Worm (Caenorhabditis elegans) whole organism, young adult: ENCODE measurements around the gene ZK632.11.
A peak's percentile ranks its signal among the peaks of the same experiment; 100 is the strongest.

Experiments
- B0035.1 ChIP-seq: sonication (generic microtip); optimal IDR thresholded peaks from 2 replicates; lab custom pipeline; 2016; ENCODE audit warnings: missing genetic modification characterization, mild to moderate bottlenecking, missing compliant biosample characterization, missing genotype, missing genetic modification reagents
- F10E7.11 ChIP-seq: sonication (generic microtip); optimal IDR thresholded peaks from 2 replicates; lab custom pipeline; 2017; ENCODE audit warnings: mild to moderate bottlenecking, missing genetic modification characterization, moderate library complexity, missing compliant biosample characterization
- F57A8.1 ChIP-seq: fragments of 200-800 bp; sonication (Bioruptor generic); optimal IDR thresholded peaks from 2 replicates; lab custom pipeline; 2018; ENCODE audit warnings: mild to moderate bottlenecking, missing genetic modification characterization, moderate library complexity, missing compliant biosample characterization
- F57C9.4 ChIP-seq: sonication (generic microtip); optimal IDR thresholded peaks from 2 replicates; lab custom pipeline; 2017; ENCODE audit warnings: mild to moderate bottlenecking, missing genetic modification characterization, missing compliant biosample characterization
- T07F8.4 ChIP-seq: sonication (generic microtip); optimal IDR thresholded peaks from 2 replicates; lab custom pipeline; 2016; ENCODE audit warnings: mild to moderate bottlenecking, missing genetic modification characterization, moderate library complexity, missing compliant biosample characterization
- Y53G8AR.9 ChIP-seq: fragments of 200-800 bp; sonication (Bioruptor generic); conservative IDR thresholded peaks from 2 replicates; pipeline ENCODE4 v1.3.6; 2022; ENCODE audit warnings: missing genetic modification reagents, missing genetic modification characterization, missing compliant biosample characterization
- Y56A3A.18 ChIP-seq: fragments of 200-800 bp; sonication (Bioruptor generic); IDR thresholded peaks from 2 replicates; pipeline ENCODE4 v1.3.6; 2022; ENCODE audit warnings: missing genetic modification reagents, missing genetic modification characterization, missing compliant biosample characterization
- Y67H2A.10 ChIP-seq: fragments of 200-800 bp; sonication (Bioruptor generic); conservative IDR thresholded peaks from 2 replicates; pipeline ENCODE4 v1.3.6; 2022; ENCODE audit warnings: missing genetic modification reagents, missing genetic modification characterization, missing compliant biosample characterization
- Y79H2A.3 ChIP-seq: fragments of 200-800 bp; sonication (Bioruptor generic); conservative IDR thresholded peaks from 2 replicates; pipeline ENCODE4 v1.3.6; 2022; ENCODE audit warnings: missing genetic modification reagents, missing genetic modification characterization, missing compliant biosample characterization
- Y95B8A.8 ChIP-seq: fragments of 200-800 bp; sonication (Bioruptor generic); IDR thresholded peaks from 2 replicates; pipeline ENCODE4 v1.3.6; 2022; ENCODE audit warnings: missing genetic modification reagents, missing genetic modification characterization, missing compliant biosample characterization
- ZK185.1 ChIP-seq: sonication (generic microtip); optimal IDR thresholded peaks from 2 replicates; lab custom pipeline; 2016; ENCODE audit warnings: mild to moderate bottlenecking, missing genetic modification characterization, missing compliant biosample characterization; ENCODE audit not compliant: poor library complexity, severe bottlenecking
- akir-1 ChIP-seq: fragments of 200-800 bp; sonication (Bioruptor generic); optimal IDR thresholded peaks from 2 replicates; lab custom pipeline; 2018; ENCODE audit warnings: mild to moderate bottlenecking, missing genetic modification characterization, moderate library complexity, missing compliant biosample characterization
- ama-1 ChIP-seq, 3 experiments: fragments of 150-350 bp in 1 of 3; sonication (generic microtip) in 2 of 3; optimal IDR thresholded peaks; 2 replicates each; lab custom pipeline; 2014 to 2018; ENCODE audit warnings: missing biosample characterization in 2 of 3, missing genetic modification characterization in 2 of 3, missing genetic modification reagents in 2 of 3
- attf-5 ChIP-seq: fragments of 200-800 bp; sonication (Bioruptor generic); optimal IDR thresholded peaks from 2 replicates; lab custom pipeline; 2018; ENCODE audit warnings: mild to moderate bottlenecking, missing genetic modification characterization, missing compliant biosample characterization
- attf-6 ChIP-seq: fragments of 200-800 bp; sonication (Bioruptor generic); IDR thresholded peaks from 2 replicates; pipeline ENCODE4 v1.3.6; 2022; ENCODE audit warnings: missing genetic modification reagents, missing genetic modification characterization, missing compliant biosample characterization
- cebp-1 ChIP-seq, 2 experiments: fragments of 200-800 bp in 1 of 2; sonication (Bioruptor generic) in 1 of 2; sonication (generic microtip) in 1 of 2; IDR thresholded peaks in 1 of 2; optimal IDR thresholded peaks in 1 of 2; 2 replicates each; pipeline versions ENCODE4 v1.3.6 to Lab custom; 2017 to 2022; ENCODE audit warnings: missing compliant biosample characterization in 2 of 2, missing genetic modification characterization in 2 of 2, mild to moderate bottlenecking in 1 of 2, missing genetic modification reagents in 1 of 2, moderate library complexity in 1 of 2
- ceh-100 ChIP-seq: fragments of 200-800 bp; sonication (Bioruptor generic); IDR thresholded peaks from 2 replicates; pipeline ENCODE4 v1.3.6; 2022; ENCODE audit warnings: missing genetic modification reagents, missing genetic modification characterization, missing compliant biosample characterization
- ceh-58 ChIP-seq: fragments of 200-800 bp; sonication (Bioruptor generic); IDR thresholded peaks from 2 replicates; pipeline ENCODE4 v1.3.6; 2022; ENCODE audit warnings: missing genetic modification characterization, missing compliant biosample characterization
- ceh-79 ChIP-seq: sonication (generic microtip); optimal IDR thresholded peaks from 2 replicates; lab custom pipeline; 2017; ENCODE audit warnings: mild to moderate bottlenecking, missing genetic modification characterization, missing compliant biosample characterization
- chd-7 ChIP-seq: sonication (generic microtip); optimal IDR thresholded peaks from 2 replicates; lab custom pipeline; 2016; ENCODE audit warnings: mild to moderate bottlenecking, missing genetic modification characterization, moderate library complexity, missing compliant biosample characterization
- dox-1 ChIP-seq: fragments of 200-800 bp; sonication (Bioruptor generic); IDR thresholded peaks from 2 replicates; pipeline ENCODE4 v1.3.6; 2022; ENCODE audit warnings: missing genetic modification reagents, missing genetic modification characterization, missing compliant biosample characterization
- egl-44 ChIP-seq: fragments of 200-800 bp; sonication (Bioruptor generic); IDR thresholded peaks from 2 replicates; pipeline ENCODE4 v1.3.6; 2022; ENCODE audit warnings: missing genetic modification reagents, missing genetic modification characterization, missing compliant biosample characterization
- fkh-3 ChIP-seq: sonication (generic microtip); optimal IDR thresholded peaks from 2 replicates; lab custom pipeline; 2016; ENCODE audit warnings: mild to moderate bottlenecking, missing genetic modification characterization, missing compliant biosample characterization
- hmg-20 ChIP-seq: fragments of 200-800 bp; sonication (Bioruptor generic); IDR thresholded peaks from 2 replicates; pipeline ENCODE4 v1.3.6; 2022; ENCODE audit warnings: missing genetic modification reagents, missing genetic modification characterization, missing compliant biosample characterization
- let-526 ChIP-seq: fragments of 200-800 bp; sonication (Bioruptor generic); IDR thresholded peaks from 2 replicates; pipeline ENCODE4 v1.3.6; 2022; ENCODE audit warnings: missing genetic modification reagents, missing genetic modification characterization, missing compliant biosample characterization
- lin-26 ChIP-seq: fragments of 200-800 bp; sonication (Bioruptor generic); IDR thresholded peaks from 2 replicates; pipeline ENCODE4 v1.3.6; 2022; ENCODE audit warnings: missing genetic modification reagents, missing genetic modification characterization, missing compliant biosample characterization
- lin-40 ChIP-seq: sonication (generic microtip); optimal IDR thresholded peaks from 2 replicates; lab custom pipeline; 2016; ENCODE audit warnings: missing genetic modification characterization, mild to moderate bottlenecking, missing compliant biosample characterization, missing genotype, missing genetic modification reagents
- lir-1 ChIP-seq: fragments of 200-800 bp; sonication (Bioruptor generic); conservative IDR thresholded peaks from 2 replicates; pipeline ENCODE4 v1.3.6; 2022; ENCODE audit warnings: missing genetic modification reagents, missing genetic modification characterization, missing compliant biosample characterization
- madf-6 ChIP-seq: fragments of 200-800 bp; sonication (Bioruptor generic); IDR thresholded peaks from 2 replicates; pipeline ENCODE4 v1.3.6; 2022; ENCODE audit warnings: missing genetic modification reagents, missing genetic modification characterization, missing compliant biosample characterization
- mcd-1 ChIP-seq: fragments of 200-800 bp; sonication (Bioruptor generic); IDR thresholded peaks from 2 replicates; pipeline ENCODE4 v1.3.6; 2022; ENCODE audit warnings: missing genetic modification reagents, missing genetic modification characterization, missing compliant biosample characterization
- mel-28 ChIP-seq: sonication (generic microtip); optimal IDR thresholded peaks from 2 replicates; lab custom pipeline; 2016; ENCODE audit warnings: borderline replicate concordance, mild to moderate bottlenecking, missing genetic modification characterization, missing compliant biosample characterization
- mes-4 ChIP-seq: sonication (generic microtip); optimal IDR thresholded peaks from 2 replicates; lab custom pipeline; 2016; ENCODE audit warnings: missing genotype, missing genetic modification characterization, missing compliant biosample characterization
- nfya-1 ChIP-seq: sonication (generic microtip); optimal IDR thresholded peaks from 2 replicates; lab custom pipeline; 2017; ENCODE audit warnings: antibody characterized with exemption, missing compliant biosample characterization, missing genetic modification characterization, borderline replicate concordance; ENCODE audit not compliant: insufficient read depth
- nhr-179 ChIP-seq: sonication (generic microtip); optimal IDR thresholded peaks from 2 replicates; lab custom pipeline; 2016; ENCODE audit warnings: mild to moderate bottlenecking, missing genetic modification characterization, missing compliant biosample characterization
- nhr-80 ChIP-seq: sonication (generic microtip); optimal IDR thresholded peaks from 2 replicates; lab custom pipeline; 2016; ENCODE audit warnings: missing genetic modification characterization, missing compliant biosample characterization
- pbrm-1 ChIP-seq: fragments of 200-800 bp; sonication (Bioruptor generic); IDR thresholded peaks from 2 replicates; pipeline ENCODE4 v1.3.6; 2022; ENCODE audit warnings: missing genetic modification reagents, missing genetic modification characterization, missing compliant biosample characterization
- rcor-1 ChIP-seq: fragments of 200-800 bp; sonication (Bioruptor generic); IDR thresholded peaks from 2 replicates; pipeline ENCODE4 v1.3.6; 2022; ENCODE audit warnings: missing genetic modification reagents, missing genetic modification characterization, missing compliant biosample characterization
- rec-8 ChIP-seq, 2 experiments: sonication (generic microtip); optimal IDR thresholded peaks; 2 replicates each; lab custom pipeline; 2016; ENCODE audit warnings: mild to moderate bottlenecking in 2 of 2, missing genetic modification characterization in 2 of 2, missing genetic modification reagents in 2 of 2, missing genotype in 2 of 2, missing biosample characterization in 1 of 2, missing compliant biosample characterization in 1 of 2, moderate library complexity in 1 of 2
- sdz-38 ChIP-seq: sonication (generic microtip); optimal IDR thresholded peaks from 2 replicates; lab custom pipeline; 2016; ENCODE audit warnings: missing genotype, missing genetic modification characterization, missing compliant biosample characterization
- sea-2 ChIP-seq: fragments of 200-800 bp; sonication (Bioruptor generic); IDR thresholded peaks from 2 replicates; pipeline ENCODE4 v1.3.6; 2022; ENCODE audit warnings: missing genetic modification characterization, missing compliant biosample characterization
- unc-62 ChIP-seq: fragments of 150-350 bp; optimal IDR thresholded peaks from 2 replicates; lab custom pipeline; 2014; ENCODE audit warnings: missing biosample characterization, missing genetic modification reagents, missing genetic modification characterization
- zfh-2 ChIP-seq: fragments of 200-800 bp; sonication (Bioruptor generic); conservative IDR thresholded peaks from 2 replicates; pipeline ENCODE4 v1.3.6; 2022; ENCODE audit warnings: missing genetic modification reagents, missing genetic modification characterization, missing compliant biosample characterization
- zim-3 ChIP-seq: sonication (generic microtip); optimal IDR thresholded peaks from 2 replicates; lab custom pipeline; 2017; ENCODE audit warnings: mild to moderate bottlenecking, missing genetic modification characterization, moderate library complexity, missing compliant biosample characterization
- ztf-25 ChIP-seq: fragments of 200-800 bp; sonication (Bioruptor generic); IDR thresholded peaks from 2 replicates; pipeline ENCODE4 v1.3.6; 2022; ENCODE audit warnings: missing genetic modification reagents, missing genetic modification characterization, missing compliant biosample characterization
- ztf-6 ChIP-seq: fragments of 200-800 bp; sonication (Bioruptor generic); IDR thresholded peaks from 2 replicates; pipeline ENCODE4 v1.3.6; 2022; ENCODE audit warnings: missing genetic modification reagents, missing genetic modification characterization, missing compliant biosample characterization

Gene ZK632.11

DNA sequence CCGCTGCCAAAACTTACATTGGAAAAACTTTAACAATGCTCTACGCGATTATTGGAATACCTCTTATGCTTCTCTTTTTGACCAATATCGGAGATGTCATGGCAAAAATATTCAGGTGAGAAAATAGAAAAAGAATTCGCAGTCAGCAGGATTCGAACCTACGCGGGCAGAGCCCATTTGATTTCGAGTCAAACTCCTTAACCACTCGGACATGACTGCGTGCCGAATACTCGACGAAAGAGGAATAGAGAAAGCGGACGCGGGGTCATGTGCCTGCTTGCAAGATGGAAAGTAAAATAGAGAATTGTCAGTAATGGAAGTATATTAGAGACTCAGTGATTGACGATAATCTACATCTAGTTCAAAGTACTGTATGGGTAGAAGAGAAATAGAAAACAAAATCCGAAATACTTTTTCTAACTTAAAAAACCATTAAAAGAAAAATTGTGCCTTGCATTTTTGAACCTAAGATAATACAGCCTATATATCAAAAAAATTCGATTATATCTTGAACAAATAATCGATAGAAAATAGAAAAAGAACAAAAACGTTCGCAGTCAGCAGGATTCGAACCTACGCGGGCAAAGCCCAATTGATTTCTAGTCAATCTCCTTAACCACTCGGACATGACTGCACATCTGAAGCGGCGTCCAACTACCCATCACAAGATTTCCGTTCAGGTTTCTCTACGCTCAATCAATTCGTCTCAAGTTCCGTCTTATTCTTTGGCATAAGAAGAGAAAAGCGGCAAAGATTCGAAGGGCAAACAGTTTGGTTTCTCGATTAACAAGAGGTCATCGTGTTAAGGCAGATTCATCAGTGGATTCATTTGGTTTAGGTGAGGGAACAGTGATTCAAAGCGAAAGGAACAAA lies 34.0 kb downstream of the ZK632.11 start (continued):
- TF ChIP-seq akir-1 (no peak), ztf-25 (peak; percentile 85), F57C9.4 (tag; lab: Kevin White, UChicago) (no peak), Y53G8AR.9 (GFP tag; lab: Robert Waterston, UW) (peak; percentile 78), nfya-1 (tag; lab: Kevin White, UChicago) (no peak), ZK185.1 (tag; lab: Kevin White, UChicago) (peak; percentile 74), attf-6 (GFP tag; lab: Robert Waterston, UW) (no peak), let-526 (GFP tag; lab: Robert Waterston, UW) (peak; percentile 68; the same call in 1 of the 2 replicates), Y67H2A.10 (GFP tag; lab: Robert Waterston, UW) (peak; percentile 49; the same call in 1 of the 2 replicates), attf-5 (GFP tag; lab: Kevin White, UChicago) (peak; percentile 28), lir-1 (GFP tag; lab: Robert Waterston, UW) (no peak), Y56A3A.18 (peak; percentile 71; the same call in 1 of the 2 replicates), Y79H2A.3 (GFP tag; lab: Robert Waterston, UW) (no peak), ztf-6 (GFP tag; lab: Robert Waterston, UW) (no peak), ceh-58 (no peak), Y95B8A.8 (GFP tag; lab: Robert Waterston, UW) (peak; percentile 81; the same call in 1 of the 2 replicates), nhr-179 (tag; lab: Kevin White, UChicago) (no peak), F57A8.1 (GFP tag; lab: Kevin White, UChicago) (no peak), T07F8.4 (tag; lab: Kevin White, UChicago) (peak; percentile 3), fkh-3 (tag; lab: Kevin White, UChicago) (no peak), rec-8 (tag; optimal IDR thresholded peaks at IDR 0.05; lab: Kevin White, UChicago) (peak; percentile 61 to 73), rcor-1 (GFP tag; lab: Robert Waterston, UW) (peak; percentile 81), dox-1 (GFP tag; lab: Robert Waterston, UW) (peak; percentile 72), hmg-20 (peak; percentile 78; the same call in 1 of the 2 replicates), ceh-100 (GFP tag; lab: Robert Waterston, UW) (peak; percentile 52; the same call in 1 of the 2 replicates), ceh-79 (tag; lab: Kevin White, UChicago) (no peak), mes-4 (peak; percentile 15), pbrm-1 (GFP tag; lab: Robert Waterston, UW) (peak; percentile 54; the same call in 1 of the 2 replicates), mcd-1 (GFP tag; lab: Robert Waterston, UW) (peak; percentile 72), mel-28 (peak; percentile 10), zim-3 (tag; lab: Kevin White, UChicago) (peak; percentile 80), unc-62 (GFP tag; lab: Kevin White, UChicago) (no peak), egl-44 (peak; percentile 75; the same call in 1 of the 2 replicates), lin-26 (peak; percentile 93), chd-7 (peak; percentile 74), lin-40 (tag; lab: Kevin White, UChicago) (peak; percentile 64), sdz-38 (tag; lab: Kevin White, UChicago) (no peak), ama-1 (optimal IDR thresholded peaks at IDR 0.05; lab: Kevin White, UChicago) (no peak), ama-1 (GFP tag; optimal IDR thresholded peaks at IDR 0.05; lab: Kevin White, UChicago) (peak in 1 of 2 experiments; percentile 63), zfh-2 (no peak), F10E7.11 (peak; percentile 55), sea-2 (GFP tag; lab: Robert Waterston, UW) (no peak), cebp-1 (GFP tag; IDR thresholded peaks at IDR 0.05; lab: Robert Waterston, UW) (no peak; the same call in 1 of the 2 replicates), cebp-1 (tag; optimal IDR thresholded peaks at IDR 0.05; lab: Kevin White, UChicago) (peak; percentile 66), B0035.1 (tag; lab: Kevin White, UChicago) (no peak), nhr-80 (peak; percentile 25), madf-6 (GFP tag; lab: Robert Waterston, UW) (peak; percentile 62)
